Worm (Caenorhabditis elegans) whole organism, L1 larva: ENCODE data around the gene blos-7.

ENCODE experiments used
- irx-1 ChIP-seq: sonication (generic microtip); optimal IDR thresholded peaks from 2 replicates; lab custom pipeline; 2016; ENCODE audit warnings: missing genetic modification characterization, missing compliant biosample characterization
- isw-1 ChIP-seq: fragments of 200-800 bp; sonication (Bioruptor generic); IDR thresholded peaks from 2 replicates; pipeline ENCODE4 v1.3.6; 2022; ENCODE audit warnings: missing genetic modification characterization, missing compliant biosample characterization
- mdl-1 ChIP-seq, 2 experiments: fragments of 150-350 bp; optimal IDR thresholded peaks; 2 replicates each; lab custom pipeline; 2014 to 2017; ENCODE audit warnings: missing biosample characterization in 2 of 2, missing genetic modification characterization in 2 of 2, inconsistent platforms in 1 of 2
- mep-1 ChIP-seq: fragments of 150-350 bp; optimal IDR thresholded peaks from 2 replicates; lab custom pipeline; 2014; ENCODE audit warnings: missing biosample characterization, missing genetic modification characterization
- unc-30 ChIP-seq: sonication (generic microtip); optimal IDR thresholded peaks from 2 replicates; lab custom pipeline; 2017; ENCODE audit warnings: missing biosample characterization, missing genetic modification characterization

The blos-7 gene

DNA sequence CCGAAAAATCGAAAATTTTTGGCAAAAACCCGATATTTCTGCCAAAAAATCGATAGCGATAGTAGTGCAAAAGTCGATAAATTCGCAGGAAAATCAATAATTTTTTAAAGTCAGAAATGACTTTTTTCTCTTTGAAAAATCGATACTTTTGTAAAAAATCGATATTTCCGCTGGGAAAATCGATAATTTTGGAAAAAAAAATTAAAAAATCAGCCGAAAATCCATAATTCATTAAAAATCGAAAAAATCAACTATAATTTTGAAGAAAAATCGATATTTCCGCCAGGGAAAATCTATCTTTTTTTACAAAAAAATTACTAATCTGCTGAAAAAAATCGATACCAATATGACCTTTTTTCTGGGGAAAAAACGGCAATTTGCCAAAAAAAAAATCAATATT lies 51.2 kb downstream of the blos-7 start:
- TF ChIP-seq mdl-1 (tag; optimal IDR thresholded peaks at IDR 0.05; lab: Kevin White, UChicago): no peak
- no peak for TF ChIP-seq unc-30 (tag; lab: Kevin White, UChicago)
- no peak for TF ChIP-seq isw-1
- TF ChIP-seq irx-1 (tag; lab: Kevin White, UChicago): no peak
- no peak for TF ChIP-seq mep-1 (tag; lab: Kevin White, UChicago)
